Fruit fly (Drosophila melanogaster) whole organism, embryonic: ENCODE results near the gene Crg-1.

Experiments
- BEAF-32 ChIP-seq: fragments of 200-800 bp; sonication (Bioruptor generic); optimal IDR thresholded peaks from 3 replicates; lab custom pipeline; 2017; ENCODE audit warnings: missing biosample characterization, missing genetic modification characterization, mild to moderate bottlenecking, moderate library complexity, missing genetic modification reagents
- Blimp-1 ChIP-seq: fragments of 200-800 bp; sonication (Bioruptor generic); optimal IDR thresholded peaks from 3 replicates; lab custom pipeline; 2018; ENCODE audit warnings: missing biosample characterization, missing genetic modification characterization, mild to moderate bottlenecking, moderate library complexity, missing genetic modification reagents
- CG10321 ChIP-seq: fragments of 200-800 bp; sonication (Bioruptor generic); IDR thresholded peaks from 2 replicates; pipeline ENCODE4 v1.3.6; 2022; ENCODE audit warnings: missing biosample characterization, missing genetic modification characterization
- CG10431 ChIP-seq: fragments of 200-800 bp; sonication (Bioruptor generic); optimal IDR thresholded peaks from 3 replicates; lab custom pipeline; 2018; ENCODE audit warnings: missing biosample characterization, mild to moderate bottlenecking, missing genetic modification characterization
- CG10959 ChIP-seq: fragments of 200-800 bp; sonication (Bioruptor generic); IDR thresholded peaks from 2 replicates; pipeline ENCODE4 v1.3.6; 2022; ENCODE audit warnings: missing biosample characterization, missing genetic modification characterization
- CG11560 ChIP-seq: fragments of 200-800 bp; sonication (Bioruptor generic); IDR thresholded peaks from 3 replicates; pipeline ENCODE4 v1.3.6; 2022; ENCODE audit warnings: missing biosample characterization, missing genetic modification characterization
- CG13894 ChIP-seq: fragments of 200-800 bp; sonication (Bioruptor generic); optimal IDR thresholded peaks from 3 replicates; lab custom pipeline; 2018; ENCODE audit warnings: missing biosample characterization, mild to moderate bottlenecking, missing genetic modification characterization, moderate library complexity
- CG15601 ChIP-seq: fragments of 200-800 bp; sonication (Bioruptor generic); optimal IDR thresholded peaks from 3 replicates; lab custom pipeline; 2019; ENCODE audit warnings: missing biosample characterization, mild to moderate bottlenecking, missing genetic modification characterization, moderate library complexity
- CG17385 ChIP-seq: fragments of 200-800 bp; sonication (Bioruptor generic); optimal IDR thresholded peaks from 3 replicates; lab custom pipeline; 2018; ENCODE audit warnings: missing biosample characterization, mild to moderate bottlenecking, missing genetic modification characterization
- CG2129 ChIP-seq: fragments of 200-800 bp; sonication (Bioruptor generic); IDR thresholded peaks from 2 replicates; pipeline ENCODE4 v1.3.6; 2022; ENCODE audit warnings: missing biosample characterization, missing genetic modification characterization; ENCODE audit not compliant: partially characterized antibody
- CG2202 ChIP-seq: fragments of 200-800 bp; sonication (Bioruptor generic); optimal IDR thresholded peaks from 2 replicates; lab custom pipeline; 2018; ENCODE audit warnings: missing biosample characterization, mild to moderate bottlenecking, missing genetic modification characterization
- CG2712 ChIP-seq: fragments of 200-800 bp; optimal IDR thresholded peaks from 3 replicates; lab custom pipeline; 2019; ENCODE audit warnings: missing biosample characterization, mild to moderate bottlenecking, missing genetic modification characterization, moderate library complexity
- CG3065 ChIP-seq: fragments of 200-800 bp; sonication (Bioruptor generic); optimal IDR thresholded peaks from 2 replicates; lab custom pipeline; 2016; ENCODE audit warnings: missing biosample characterization, missing genetic modification characterization
- CG4282 ChIP-seq: fragments of 200-800 bp; sonication (Bioruptor generic); optimal IDR thresholded peaks from 2 replicates; lab custom pipeline; 2016; ENCODE audit warnings: missing biosample characterization, missing genetic modification characterization
- CG7745 ChIP-seq: fragments of 200-800 bp; sonication (Bioruptor generic); optimal IDR thresholded peaks from 2 replicates; lab custom pipeline; 2018; ENCODE audit warnings: missing biosample characterization, mild to moderate bottlenecking, missing genetic modification characterization, moderate library complexity
- CG8281 ChIP-seq: fragments of 200-800 bp; sonication (Bioruptor generic); optimal IDR thresholded peaks from 2 replicates; lab custom pipeline; 2018; ENCODE audit warnings: missing biosample characterization, mild to moderate bottlenecking, missing genetic modification characterization, moderate library complexity
- CG8924 ChIP-seq: fragments of 200-800 bp; optimal IDR thresholded peaks from 3 replicates; lab custom pipeline; 2019; ENCODE audit warnings: missing biosample characterization, mild to moderate bottlenecking, missing genetic modification characterization, moderate library complexity
- CG9609 ChIP-seq: fragments of 200-800 bp; sonication (Bioruptor generic); optimal IDR thresholded peaks from 3 replicates; lab custom pipeline; 2016; ENCODE audit warnings: missing biosample characterization, missing genetic modification characterization
- CkIIα-i1 ChIP-seq: fragments of 200-800 bp; sonication (Bioruptor generic); IDR thresholded peaks from 2 replicates; pipeline ENCODE4 v1.3.6; 2022; ENCODE audit warnings: missing biosample characterization, missing genetic modification characterization
- D ChIP-seq, 2 experiments: fragments of 200-800 bp in 1 of 2; fragments of >200 bp in 1 of 2; sonication (Bioruptor generic) in 1 of 2; optimal IDR thresholded peaks; 2 replicates in 1 of 2; 3 replicates in 1 of 2; lab custom pipeline; 2017; ENCODE audit warnings: mild to moderate bottlenecking in 1 of 2, missing biosample characterization in 1 of 2, missing genetic modification characterization in 1 of 2, missing genetic modification reagents in 1 of 2
- Dad ChIP-seq: fragments of 200-800 bp; sonication (Bioruptor generic); optimal IDR thresholded peaks from 3 replicates; lab custom pipeline; 2016; ENCODE audit warnings: missing biosample characterization, missing genetic modification characterization
- Dfd ChIP-seq, 2 experiments: fragments of >200 bp; optimal IDR thresholded peaks; 2 replicates each; lab custom pipeline; 2017; ENCODE audit warnings: missing biosample characterization in 2 of 2, missing genetic modification characterization in 2 of 2
- Ets65A ChIP-seq: fragments of 200-800 bp; sonication (Bioruptor generic); peaks from one replicate; lab custom pipeline; 2016; ENCODE audit warnings: missing biosample characterization, missing genetic modification characterization
- Fer1 ChIP-seq: fragments of 200-800 bp; sonication (Bioruptor generic); optimal IDR thresholded peaks from 2 replicates; lab custom pipeline; 2017; ENCODE audit warnings: missing biosample characterization, mild to moderate bottlenecking, missing genetic modification characterization
- Gug ChIP-seq: fragments of 200-800 bp; sonication (Bioruptor generic); IDR thresholded peaks from 4 replicates; pipeline ENCODE4 v1.3.6; 2022; ENCODE audit warnings: missing biosample characterization, missing genetic modification characterization
- Hr3 ChIP-seq: fragments of 200-800 bp; sonication (Bioruptor generic); optimal IDR thresholded peaks from 3 replicates; lab custom pipeline; 2016; ENCODE audit warnings: missing biosample characterization, missing genetic modification characterization
- Hsf ChIP-seq: fragments of 200-800 bp; sonication (Bioruptor generic); optimal IDR thresholded peaks from 3 replicates; lab custom pipeline; 2016; ENCODE audit warnings: missing biosample characterization, missing genetic modification characterization
- Oli ChIP-seq: fragments of 200-800 bp; sonication (Bioruptor generic); optimal IDR thresholded peaks from 2 replicates; lab custom pipeline; 2018; ENCODE audit warnings: missing biosample characterization, mild to moderate bottlenecking, missing genetic modification characterization, moderate library complexity
- Poxn ChIP-seq: fragments of 200-800 bp; sonication (Bioruptor generic); IDR thresholded peaks from 2 replicates; pipeline ENCODE4 v1.3.6; 2022; ENCODE audit warnings: missing biosample characterization, missing genetic modification characterization
- Taf1 ChIP-seq: fragments of 200-800 bp; sonication (Bioruptor generic); IDR thresholded peaks from 2 replicates; pipeline ENCODE4 v1.3.6; 2022; ENCODE audit warnings: missing biosample characterization, missing genetic modification characterization
- Xrp1 ChIP-seq: fragments of 200-800 bp; sonication (Bioruptor generic); IDR thresholded peaks from 2 replicates; pipeline ENCODE4 v1.3.6; 2022; ENCODE audit warnings: missing biosample characterization, missing genetic modification characterization
- YL-1 ChIP-seq: fragments of 200-800 bp; sonication (Bioruptor generic); optimal IDR thresholded peaks from 3 replicates; lab custom pipeline; 2017; ENCODE audit warnings: missing biosample characterization, mild to moderate bottlenecking, missing genetic modification characterization
- bab2 ChIP-seq: fragments of 200-800 bp; sonication (Bioruptor generic); optimal IDR thresholded peaks from 2 replicates; lab custom pipeline; 2016; ENCODE audit warnings: missing biosample characterization, missing genetic modification characterization
- corto ChIP-seq: fragments of 200-800 bp; sonication (Bioruptor generic); optimal IDR thresholded peaks from 2 replicates; lab custom pipeline; 2016; ENCODE audit warnings: missing biosample characterization, mild to moderate bottlenecking, missing genetic modification characterization, moderate library complexity
- dmrt11E ChIP-seq: fragments of 200-800 bp; sonication (Bioruptor generic); optimal IDR thresholded peaks from 3 replicates; lab custom pipeline; 2018; ENCODE audit warnings: missing biosample characterization, mild to moderate bottlenecking, missing genetic modification characterization, moderate library complexity
- dmrt99B ChIP-seq: fragments of 200-800 bp; sonication (Bioruptor generic); optimal IDR thresholded peaks from 2 replicates; lab custom pipeline; 2018; ENCODE audit warnings: missing biosample characterization, mild to moderate bottlenecking, missing genetic modification characterization, moderate library complexity
- fd64A ChIP-seq: fragments of 200-800 bp; sonication (Bioruptor generic); optimal IDR thresholded peaks from 3 replicates; lab custom pipeline; 2018; ENCODE audit warnings: missing biosample characterization, mild to moderate bottlenecking, missing genetic modification characterization
- gfzf ChIP-seq: fragments of 200-800 bp; sonication (Bioruptor generic); optimal IDR thresholded peaks from 2 replicates; lab custom pipeline; 2016; ENCODE audit warnings: missing biosample characterization, mild to moderate bottlenecking, missing genetic modification characterization, moderate library complexity
- hb ChIP-seq: fragments of 200-800 bp; sonication (Bioruptor generic); IDR thresholded peaks from 3 replicates; pipeline ENCODE4 v1.3.6; 2022; ENCODE audit warnings: missing biosample characterization, missing genetic modification characterization; ENCODE audit not compliant: partially characterized antibody
- jumu ChIP-seq: fragments of 200-800 bp; sonication (Bioruptor generic); optimal IDR thresholded peaks from 3 replicates; lab custom pipeline; 2016; ENCODE audit warnings: missing biosample characterization, missing genetic modification characterization
- lmd ChIP-seq: fragments of 200-800 bp; sonication (Bioruptor generic); IDR thresholded peaks from 2 replicates; pipeline ENCODE4 v1.3.6; 2022; ENCODE audit warnings: missing biosample characterization, missing genetic modification characterization
- maf-S ChIP-seq: fragments of 200-800 bp; sonication (Bioruptor generic); optimal IDR thresholded peaks from 2 replicates; lab custom pipeline; 2016; ENCODE audit warnings: missing biosample characterization, missing genetic modification characterization
- nom ChIP-seq: fragments of 200-800 bp; sonication (Bioruptor generic); optimal IDR thresholded peaks from 2 replicates; lab custom pipeline; 2017; ENCODE audit warnings: missing biosample characterization, missing genetic modification characterization, mild to moderate bottlenecking, moderate library complexity, missing genetic modification reagents
- org-1 ChIP-seq: fragments of 200-800 bp; sonication (Bioruptor generic); optimal IDR thresholded peaks from 2 replicates; lab custom pipeline; 2017; ENCODE audit warnings: missing biosample characterization, missing genetic modification characterization
- otp ChIP-seq: fragments of 200-800 bp; sonication (Bioruptor generic); IDR thresholded peaks from 3 replicates; pipeline ENCODE4, ENCODE4 v1.3.6; 2022; ENCODE audit warnings: missing biosample characterization, missing genetic modification characterization
- pfk ChIP-seq: fragments of 200-800 bp; sonication (Bioruptor generic); optimal IDR thresholded peaks from 2 replicates; lab custom pipeline; 2018; ENCODE audit warnings: missing biosample characterization, mild to moderate bottlenecking, missing genetic modification characterization, moderate library complexity
- salm ChIP-seq: fragments of 200-800 bp; sonication (Bioruptor generic); optimal IDR thresholded peaks from 2 replicates; lab custom pipeline; 2018; ENCODE audit warnings: missing biosample characterization, mild to moderate bottlenecking, missing genetic modification characterization
- seq ChIP-seq: fragments of 200-800 bp; sonication (Bioruptor generic); IDR thresholded peaks from 2 replicates; pipeline ENCODE4 v1.3.6; 2022; ENCODE audit warnings: missing biosample characterization, missing genetic modification characterization
- shn ChIP-seq: fragments of 200-800 bp; sonication (Bioruptor generic); optimal IDR thresholded peaks from 3 replicates; lab custom pipeline; 2016; ENCODE audit warnings: missing biosample characterization, missing genetic modification characterization
- usp ChIP-seq: fragments of >200 bp; optimal IDR thresholded peaks from 2 replicates; lab custom pipeline; 2017; ENCODE audit warnings: missing biosample characterization, missing genetic modification characterization
- zen2 ChIP-seq: fragments of 200-800 bp; sonication (Bioruptor generic); IDR thresholded peaks from 3 replicates; pipeline ENCODE4 v1.3.6; 2022; ENCODE audit warnings: missing biosample characterization, missing genetic modification characterization; ENCODE audit not compliant: partially characterized antibody

The Crg-1 gene

dm6 chrX:3748248-3748647, 44.8 kb upstream of the Crg-1 start (continued):
- TF ChIP-seq pfk (no peak), jumu (no peak), salm (tag; lab: Kevin White, UChicago) (peak; percentile 47), Gug (GFP tag; lab: Robert Waterston, UW) (no peak), CG15601 (tag; lab: Kevin White, UChicago) (peak; percentile 20), CG7745 (tag; lab: Kevin White, UChicago) (no peak), CG11560 (no peak), CG4282 (GFP tag; lab: Kevin White, UChicago) (no peak), BEAF-32 (GFP tag; lab: Kevin White, UChicago) (no peak), Hr3 (peak; percentile 54), CG8924 (tag; lab: Kevin White, UChicago) (peak; percentile 76), CG17385 (GFP tag; lab: Kevin White, UChicago) (peak; percentile 63), zen2 (GFP tag; lab: Robert Waterston, UW) (no peak), CG2129 (no peak), bab2 (peak; percentile 24), CG9609 (no peak), Xrp1 (peak; percentile 70), CG10959 (GFP tag; lab: Robert Waterston, UW) (no peak), Dad (no peak), fd64A (GFP tag; lab: Kevin White, UChicago) (peak; percentile 12), Ets65A (GFP tag; lab: Kevin White, UChicago) (peak; percentile 82), CG13894 (tag; lab: Kevin White, UChicago) (no peak), Hsf (GFP tag; lab: Kevin White, UChicago) (peak; percentile 47), D (optimal IDR thresholded peaks at IDR 0.05; lab: Kevin White, UChicago) (no peak), D (GFP tag; optimal IDR thresholded peaks at IDR 0.05; lab: Kevin White, UChicago) (peak; percentile 59), CG2202 (tag; lab: Kevin White, UChicago) (no peak), CG2712 (tag; lab: Kevin White, UChicago) (peak; percentile 76), shn (no peak), hb (GFP tag; lab: Robert Waterston, UW) (no peak), CG8281 (tag; lab: Kevin White, UChicago) (peak; percentile 37), Oli (tag; lab: Kevin White, UChicago) (peak; percentile 83), CG3065 (no peak), YL-1 (GFP tag; lab: Kevin White, UChicago) (peak; percentile 8), CkIIα-i1 (GFP tag; lab: Robert Waterston, UW) (no peak), usp (GFP tag; lab: Kevin White, UChicago) (no peak), CG10431 (GFP tag; lab: Kevin White, UChicago) (no peak), dmrt99B (tag; lab: Kevin White, UChicago) (peak; percentile 86), dmrt11E (tag; lab: Kevin White, UChicago) (peak; percentile 52), Fer1 (GFP tag; lab: Kevin White, UChicago) (peak; percentile 86), corto (GFP tag; lab: Kevin White, UChicago) (peak; percentile 81), gfzf (GFP tag; lab: Kevin White, UChicago) (no peak), Dfd (GFP tag; optimal IDR thresholded peaks at IDR 0.05; lab: Kevin White, UChicago) (no peak), Taf1 (GFP tag; lab: Robert Waterston, UW) (0 out of 2 replicates have a peak, but pooled peaks have one; percentile 46), maf-S (GFP tag; lab: Kevin White, UChicago) (no peak), seq (GFP tag; lab: Robert Waterston, UW) (peak; percentile 72), Poxn (GFP tag; lab: Robert Waterston, UW) (no peak), Blimp-1 (GFP tag; lab: Kevin White, UChicago) (peak; percentile 48), org-1 (GFP tag; lab: Kevin White, UChicago) (peak; percentile 68), lmd (GFP tag; lab: Robert Waterston, UW) (peak; percentile 69), nom (GFP tag; lab: Kevin White, UChicago) (peak; percentile 82), CG10321 (GFP tag; lab: Robert Waterston, UW) (no peak), otp (GFP tag; lab: Robert Waterston, UW) (0 out of 3 replicates have a peak, but pooled peaks have one; percentile 8)
